Worm (Caenorhabditis elegans) whole organism, L3 larva: ENCODE results near the gene tag-340.

Source experiments
- R02D3.7 ChIP-seq: fragments of 150-350 bp; optimal IDR thresholded peaks from 2 replicates; lab custom pipeline; 2014; ENCODE audit warnings: missing biosample characterization, missing genetic modification characterization
- ZK546.5 ChIP-seq: sonication (generic microtip); optimal IDR thresholded peaks from 2 replicates; lab custom pipeline; 2017; ENCODE audit warnings: missing biosample characterization, missing genetic modification characterization
- aly-2 ChIP-seq: fragments of 150-350 bp; optimal IDR thresholded peaks from 2 replicates; lab custom pipeline; 2014; ENCODE audit warnings: missing biosample characterization, missing genetic modification characterization
- ama-1 ChIP-seq: fragments of 150-350 bp; optimal IDR thresholded peaks from 2 replicates; lab custom pipeline; 2018
- ceh-16 ChIP-seq: sonication (generic microtip); optimal IDR thresholded peaks from 2 replicates; lab custom pipeline; 2017; ENCODE audit warnings: missing biosample characterization, missing genetic modification characterization
- ceh-82 ChIP-seq: fragments of 150-350 bp; optimal IDR thresholded peaks from 2 replicates; lab custom pipeline; 2014; ENCODE audit warnings: missing biosample characterization, missing genetic modification characterization
- daf-12 ChIP-seq: fragments of 150-350 bp; optimal IDR thresholded peaks from 2 replicates; lab custom pipeline; 2014; ENCODE audit warnings: missing biosample characterization, missing genetic modification reagents, missing genetic modification characterization
- egl-27 ChIP-seq: sonication (generic microtip); optimal IDR thresholded peaks from 4 replicates; lab custom pipeline; 2017; ENCODE audit warnings: missing biosample characterization, missing genetic modification reagents, missing genetic modification characterization
- elt-1 ChIP-seq: fragments of 150-350 bp; optimal IDR thresholded peaks from 2 replicates; lab custom pipeline; 2014; ENCODE audit warnings: missing biosample characterization, missing genetic modification characterization
- elt-2 ChIP-seq: sonication (generic microtip); optimal IDR thresholded peaks from 2 replicates; lab custom pipeline; 2016; ENCODE audit warnings: missing genetic modification reagents, mild to moderate bottlenecking, missing genetic modification characterization, missing compliant biosample characterization
- elt-3 ChIP-seq, 3 experiments: fragments of 150-350 bp in 1 of 3; sonication (generic microtip) in 2 of 3; optimal IDR thresholded peaks; 2 replicates in 2 of 3; 4 replicates in 1 of 3; lab custom pipeline; 2014 to 2017; ENCODE audit warnings: missing biosample characterization in 3 of 3, missing genetic modification characterization in 3 of 3
- eor-1 ChIP-seq, 2 experiments: fragments of 150-350 bp; optimal IDR thresholded peaks; 2 replicates each; lab custom pipeline; 2014 to 2018; ENCODE audit warnings: missing biosample characterization in 2 of 2, missing genetic modification characterization in 2 of 2
- fkh-10 ChIP-seq: sonication (generic microtip); optimal IDR thresholded peaks from 2 replicates; lab custom pipeline; 2017; ENCODE audit warnings: missing biosample characterization, missing genetic modification reagents, missing genetic modification characterization
- fkh-2 ChIP-seq: fragments of 150-350 bp; optimal IDR thresholded peaks from 2 replicates; lab custom pipeline; 2014; ENCODE audit warnings: missing biosample characterization, missing genetic modification reagents, missing genetic modification characterization
- fos-1 ChIP-seq: fragments of 150-350 bp; optimal IDR thresholded peaks from 2 replicates; lab custom pipeline; 2014; ENCODE audit warnings: missing biosample characterization, missing genetic modification characterization
- hmg-11 ChIP-seq: sonication (generic microtip); optimal IDR thresholded peaks from 2 replicates; lab custom pipeline; 2016; ENCODE audit warnings: missing genetic modification characterization, missing compliant biosample characterization
- jun-1 ChIP-seq: fragments of 150-350 bp; optimal IDR thresholded peaks from 2 replicates; lab custom pipeline; 2014; ENCODE audit warnings: missing biosample characterization, missing genetic modification reagents, missing genetic modification characterization
- lin-15B ChIP-seq: fragments of 150-350 bp; optimal IDR thresholded peaks from 2 replicates; lab custom pipeline; 2014; ENCODE audit warnings: missing biosample characterization, missing genetic modification characterization
- lin-39 ChIP-seq: fragments of 150-350 bp; optimal IDR thresholded peaks from 2 replicates; lab custom pipeline; 2018; ENCODE audit warnings: missing biosample characterization, missing genetic modification reagents, missing genetic modification characterization
- mdl-1 ChIP-seq: fragments of 150-350 bp; optimal IDR thresholded peaks from 2 replicates; lab custom pipeline; 2014; ENCODE audit warnings: missing biosample characterization, missing genetic modification characterization
- mml-1 ChIP-seq: fragments of 150-350 bp; sonication (generic microtip); optimal IDR thresholded peaks from 3 replicates; lab custom pipeline; 2014; ENCODE audit warnings: missing biosample characterization, missing genetic modification characterization
- nfya-1 ChIP-seq: sonication (generic microtip); optimal IDR thresholded peaks from 2 replicates; lab custom pipeline; 2017; ENCODE audit warnings: missing genetic modification characterization, mild to moderate bottlenecking, missing compliant biosample characterization, antibody characterized with exemption, moderate library complexity; ENCODE audit not compliant: insufficient read depth
- nhr-11 ChIP-seq: fragments of 150-350 bp; optimal IDR thresholded peaks from 2 replicates; lab custom pipeline; 2014; ENCODE audit warnings: missing biosample characterization, missing genetic modification characterization
- nhr-12 ChIP-seq: fragments of 150-350 bp; optimal IDR thresholded peaks from 2 replicates; lab custom pipeline; 2014; ENCODE audit warnings: missing biosample characterization, missing genetic modification characterization
- nhr-23 ChIP-seq: fragments of 150-350 bp; optimal IDR thresholded peaks from 2 replicates; lab custom pipeline; 2014; ENCODE audit warnings: missing biosample characterization, missing genetic modification reagents, missing genetic modification characterization
- nhr-25 ChIP-seq: sonication (generic microtip); optimal IDR thresholded peaks from 2 replicates; lab custom pipeline; 2017; ENCODE audit warnings: missing biosample characterization, missing genetic modification characterization
- nhr-28 ChIP-seq: fragments of 150-350 bp; optimal IDR thresholded peaks from 2 replicates; lab custom pipeline; 2014; ENCODE audit warnings: missing biosample characterization, missing genetic modification characterization
- nhr-76 ChIP-seq: fragments of 150-350 bp; sonication (generic microtip); optimal IDR thresholded peaks from 5 replicates; lab custom pipeline; 2014; ENCODE audit warnings: missing biosample characterization, missing genetic modification characterization
- pha-4 ChIP-seq: fragments of 150-350 bp; optimal IDR thresholded peaks from 2 replicates; lab custom pipeline; 2014; ENCODE audit warnings: missing biosample characterization, missing genetic modification reagents, missing genetic modification characterization
- pqm-1 ChIP-seq: fragments of 150-350 bp; optimal IDR thresholded peaks from 2 replicates; lab custom pipeline; 2017; ENCODE audit warnings: missing biosample characterization, missing genetic modification characterization, inconsistent platforms
- sea-2 ChIP-seq: fragments of 150-350 bp; sonication (generic microtip); optimal IDR thresholded peaks from 4 replicates; lab custom pipeline; 2014; ENCODE audit warnings: missing biosample characterization, missing genetic modification reagents, missing genetic modification characterization
- skn-1 ChIP-seq: fragments of 150-350 bp; optimal IDR thresholded peaks from 2 replicates; lab custom pipeline; 2014; ENCODE audit warnings: missing biosample characterization, missing genetic modification characterization
- snpc-4 ChIP-seq: fragments of 150-350 bp; optimal IDR thresholded peaks from 2 replicates; lab custom pipeline; 2014; ENCODE audit warnings: missing biosample characterization, missing genetic modification characterization
- unc-62 ChIP-seq: fragments of 150-350 bp; sonication (generic microtip); optimal IDR thresholded peaks from 4 replicates; lab custom pipeline; 2014; ENCODE audit warnings: missing biosample characterization, missing genetic modification reagents, missing genetic modification characterization
- zag-1 ChIP-seq: fragments of 150-350 bp; optimal IDR thresholded peaks from 2 replicates; lab custom pipeline; 2014; ENCODE audit warnings: missing biosample characterization, missing genetic modification characterization
- ztf-11 ChIP-seq: fragments of 150-350 bp; optimal IDR thresholded peaks from 2 replicates; lab custom pipeline; 2014; ENCODE audit warnings: missing biosample characterization, missing genetic modification characterization
- ztf-4 ChIP-seq: fragments of 150-350 bp; optimal IDR thresholded peaks from 2 replicates; lab custom pipeline; 2014; ENCODE audit warnings: missing biosample characterization, missing genetic modification characterization

Gene tag-340

ce11 chrIII:4903784-4904183 lies 3.5 kb downstream of the tag-340 start, which contains the start of gene kbp-2:
Gene kbp-2 (minus strand): TSS chrIII:4903884.
- TF ChIP-seq skn-1 (tag; lab: Kevin White, UChicago) (no peak), fkh-10 (GFP tag; lab: Kevin White, UChicago) (no peak), nhr-23 (no peak)

ce11 chrIII:4905405-4905804 lies 5.1 kb downstream of the tag-340 start, which contains the start of gene F26F4.8:
Gene F26F4.8 (minus strand): TSS chrIII:4905473.
- TF ChIP-seq nfya-1 (tag; lab: Kevin White, UChicago) (peak; percentile 52), pha-4 (peak; percentile 14), lin-15B (peak; percentile 42), elt-3 (tag; optimal IDR thresholded peaks at IDR 0.05; lab: Kevin White, UChicago) (no peak)
- TF ChIP-seq, all 47 proteins: peak for 3

DNA sequence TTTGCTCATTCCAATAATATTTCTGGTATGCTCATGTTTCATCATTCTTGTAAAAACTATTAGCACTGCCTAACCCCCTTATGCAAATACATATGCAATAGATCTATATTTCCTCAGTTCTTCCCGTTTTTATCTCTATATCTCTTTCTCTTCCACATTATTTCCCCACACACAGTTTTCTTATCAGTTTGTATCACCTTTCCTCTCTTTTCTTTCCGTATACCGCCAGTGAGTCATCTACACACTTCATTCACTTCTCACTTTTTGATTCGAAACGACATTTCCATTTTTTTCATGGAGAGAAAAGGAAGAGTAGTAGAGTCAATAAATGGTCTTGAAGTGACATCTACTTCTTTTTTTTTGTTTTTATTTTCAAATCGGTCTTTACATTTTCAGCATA lies 6.1 kb downstream of the tag-340 start:
- TF ChIP-seq pqm-1 (tag; lab: Kevin White, UChicago) (peak; percentile 2), unc-62 (GFP tag; lab: Kevin White, UChicago) (no peak), pha-4 (peak; percentile 24), mdl-1 (tag; lab: Kevin White, UChicago) (no peak), nhr-11 (tag; lab: Kevin White, UChicago) (no peak), snpc-4 (tag; lab: Kevin White, UChicago) (peak; percentile 26), jun-1 (tag; lab: Kevin White, UChicago) (peak; percentile 44), elt-2 (tag; lab: Kevin White, UChicago) (peak; percentile 64), sea-2 (GFP tag; lab: Kevin White, UChicago) (no peak), elt-3 (tag; optimal IDR thresholded peaks at IDR 0.05; lab: Kevin White, UChicago) (peak in 1 of 3 experiments; percentile 40)

- TF ChIP-seq lin-15B (no peak), mdl-1 (tag; lab: Kevin White, UChicago) (no peak), jun-1 (tag; lab: Kevin White, UChicago) (no peak), ztf-4 (tag; lab: Kevin White, UChicago) (no peak), nhr-11 (tag; lab: Kevin White, UChicago) (no peak), mml-1 (tag; lab: Kevin White, UChicago) (no peak)
- TF ChIP-seq, all 47 proteins: peak for 0
Measured at ce11 chrIII:4906896-4907295, 6.6 kb downstream of the tag-340 start, which contains the start of gene rom-1. Gene rom-1 (plus strand): TSS chrIII:4907196.

- no peak for TF ChIP-seq unc-62 (GFP tag; lab: Kevin White, UChicago)
- TF ChIP-seq nfya-1 (tag; lab: Kevin White, UChicago): no peak
- no peak for TF ChIP-seq pqm-1 (tag; lab: Kevin White, UChicago)
- TF ChIP-seq jun-1 (tag; lab: Kevin White, UChicago): no peak
- TF ChIP-seq nhr-28 (tag; lab: Kevin White, UChicago): no peak
- no peak for TF ChIP-seq fos-1 (tag; lab: Kevin White, UChicago)
- TF ChIP-seq ceh-16 (tag; lab: Kevin White, UChicago): no peak
- no peak for TF ChIP-seq zag-1 (tag; lab: Kevin White, UChicago)
- TF ChIP-seq aly-2 (tag; lab: Kevin White, UChicago): no peak
Measured at ce11 chrIII:4909938-4910337, 9.6 kb downstream of the tag-340 start, which contains the start of gene F26F4.12. Gene F26F4.12 (minus strand): TSS chrIII:4910038.

DNA sequence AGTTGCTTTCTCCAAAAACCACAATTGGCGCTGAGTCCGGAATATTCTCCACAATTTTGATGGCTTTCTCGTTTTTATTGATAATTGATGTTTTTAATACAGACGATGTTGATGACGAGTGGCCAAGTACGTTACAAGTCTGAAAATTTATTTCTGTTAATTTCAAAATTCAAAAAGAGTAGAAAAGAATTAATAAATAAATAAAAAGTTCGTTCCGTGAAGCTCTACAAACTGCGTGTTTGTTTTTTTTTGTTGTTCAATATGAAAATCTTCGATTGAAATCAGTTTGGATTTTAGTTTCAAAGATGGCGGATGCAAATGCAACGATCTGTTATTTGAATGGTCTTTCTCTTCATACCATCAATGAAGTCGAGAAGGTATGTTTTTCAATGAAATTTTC lies 10.6 kb downstream of the tag-340 start, which contains the start of gene F26F4.2:
TSS of gene F26F4.2 (plus strand) at position 301 of the 400 bp plus-strand sequence.
- no peak for TF ChIP-seq fkh-2 (tag; lab: Kevin White, UChicago)
- TF ChIP-seq ztf-11 (tag; lab: Kevin White, UChicago): no peak
- no peak for TF ChIP-seq ztf-4 (tag; lab: Kevin White, UChicago)
- TF ChIP-seq egl-27: no peak
- no peak for TF ChIP-seq hmg-11

DNA sequence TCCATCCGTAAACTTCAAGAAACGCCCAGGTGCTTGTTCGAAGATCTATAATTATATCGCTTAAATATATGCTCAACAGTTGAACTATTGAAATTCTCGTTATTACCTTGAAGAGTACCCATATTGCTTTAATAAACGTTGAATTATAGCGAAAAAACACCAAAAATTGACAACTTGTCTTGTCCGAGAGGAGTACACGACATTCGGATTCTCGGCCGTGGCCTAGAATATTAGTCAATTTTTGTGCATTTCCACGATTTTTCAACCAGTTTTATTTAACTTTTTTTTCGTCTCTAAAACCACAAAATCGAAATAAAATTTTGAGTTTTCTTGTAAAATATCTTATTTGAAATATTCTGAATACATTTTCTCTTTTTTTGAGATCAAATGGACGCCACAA lies 12.0 kb downstream of the tag-340 start, which contains the start of the genes F26F4.9 and cee-1:
TSS of gene F26F4.9 (minus strand) at position 205 of the 400 bp plus-strand sequence.
TSS of gene cee-1 (plus strand) at position 383 of the 400 bp plus-strand sequence.
- TF ChIP-seq egl-27 (no peak), aly-2 (tag; lab: Kevin White, UChicago) (no peak), nhr-23 (peak; percentile 48), jun-1 (tag; lab: Kevin White, UChicago) (peak; percentile 22), ztf-4 (tag; lab: Kevin White, UChicago) (no peak), sea-2 (GFP tag; lab: Kevin White, UChicago) (no peak), nhr-11 (tag; lab: Kevin White, UChicago) (no peak), ceh-82 (no peak), daf-12 (tag; lab: Kevin White, UChicago) (no peak), ZK546.5 (tag; lab: Kevin White, UChicago) (no peak), nhr-25 (tag; lab: Kevin White, UChicago) (no peak), R02D3.7 (no peak), nfya-1 (tag; lab: Kevin White, UChicago) (peak; percentile 65), pqm-1 (tag; lab: Kevin White, UChicago) (peak; percentile 43), unc-62 (GFP tag; lab: Kevin White, UChicago) (no peak), skn-1 (tag; lab: Kevin White, UChicago) (no peak), eor-1 (tag; optimal IDR thresholded peaks at IDR 0.05; lab: Kevin White, UChicago) (no peak), lin-39 (tag; lab: Kevin White, UChicago) (no peak), zag-1 (tag; lab: Kevin White, UChicago) (no peak), elt-1 (tag; lab: Kevin White, UChicago) (no peak), hmg-11 (peak; percentile 33), nhr-76 (tag; lab: Kevin White, UChicago) (no peak), nhr-12 (tag; lab: Kevin White, UChicago) (no peak), ama-1 (lab: Kevin White, UChicago) (no peak), ztf-11 (tag; lab: Kevin White, UChicago) (no peak), ceh-16 (tag; lab: Kevin White, UChicago) (no peak)
